Worm (Caenorhabditis elegans) whole organism, late embryonic: ENCODE results near the gene nbs-1.

ENCODE experiments used
- Y22D7AL.16 ChIP-seq: sonication (generic microtip); optimal IDR thresholded peaks from 2 replicates; lab custom pipeline; 2016; ENCODE audit warnings: missing genetic modification characterization, missing compliant biosample characterization
- ahr-1 ChIP-seq: sonication (generic microtip); optimal IDR thresholded peaks from 2 replicates; lab custom pipeline; 2016; ENCODE audit warnings: missing genetic modification characterization, missing compliant biosample characterization
- ceh-2 ChIP-seq: sonication (generic microtip); optimal IDR thresholded peaks from 2 replicates; lab custom pipeline; 2016; ENCODE audit warnings: missing genotype, missing genetic modification characterization, missing compliant biosample characterization
- ceh-9 ChIP-seq: sonication (generic microtip); optimal IDR thresholded peaks from 2 replicates; lab custom pipeline; 2016; ENCODE audit warnings: mild to moderate bottlenecking, missing genetic modification characterization, inconsistent platforms, missing compliant biosample characterization
- ets-4 ChIP-seq: sonication (generic microtip); optimal IDR thresholded peaks from 2 replicates; lab custom pipeline; 2016; ENCODE audit warnings: missing genetic modification characterization, missing compliant biosample characterization
- fax-1 ChIP-seq: sonication (generic microtip); optimal IDR thresholded peaks from 2 replicates; lab custom pipeline; 2016; ENCODE audit warnings: missing genotype, missing genetic modification characterization, missing compliant biosample characterization
- hlh-8 ChIP-seq: sonication (generic microtip); optimal IDR thresholded peaks from 2 replicates; lab custom pipeline; 2016; ENCODE audit warnings: missing genotype, missing genetic modification characterization, missing compliant biosample characterization
- mec-3 ChIP-seq: sonication (generic microtip); optimal IDR thresholded peaks from 2 replicates; lab custom pipeline; 2016; ENCODE audit warnings: borderline replicate concordance, missing genetic modification characterization, missing compliant biosample characterization
- nhr-11 ChIP-seq: fragments of 150-350 bp; optimal IDR thresholded peaks from 2 replicates; lab custom pipeline; 2014; ENCODE audit warnings: missing biosample characterization, missing genetic modification characterization
- odd-2 ChIP-seq: sonication (generic microtip); optimal IDR thresholded peaks from 2 replicates; lab custom pipeline; 2017; ENCODE audit warnings: antibody characterized with exemption, mild to moderate bottlenecking, missing genetic modification characterization, missing compliant biosample characterization
- pha-2 ChIP-seq: sonication (generic microtip); optimal IDR thresholded peaks from 2 replicates; lab custom pipeline; 2017; ENCODE audit warnings: mild to moderate bottlenecking, missing genetic modification characterization, missing compliant biosample characterization
- pha-4 ChIP-seq: fragments of 150-350 bp; optimal IDR thresholded peaks from 2 replicates; lab custom pipeline; 2018; ENCODE audit warnings: missing biosample characterization, missing genetic modification reagents, missing genetic modification characterization
- ref-2 ChIP-seq: sonication (generic microtip); optimal IDR thresholded peaks from 2 replicates; lab custom pipeline; 2016; ENCODE audit warnings: missing genetic modification characterization, missing compliant biosample characterization
- tbx-7 ChIP-seq: sonication (generic microtip); optimal IDR thresholded peaks from 2 replicates; lab custom pipeline; 2016; ENCODE audit warnings: missing genotype, missing genetic modification characterization, missing compliant biosample characterization

ce11 chrII:11110419-11110818 is 14.1 kb upstream of the nbs-1 start:
- TF ChIP-seq ceh-9 (tag; lab: Kevin White, UChicago) (no peak), tbx-7 (tag; lab: Kevin White, UChicago) (no peak), Y22D7AL.16 (tag; lab: Kevin White, UChicago) (no peak), ets-4 (tag; lab: Kevin White, UChicago) (no peak), fax-1 (tag; lab: Kevin White, UChicago) (no peak), pha-4 (tag; lab: Kevin White, UChicago) (no peak), ceh-2 (tag; lab: Kevin White, UChicago) (no peak), hlh-8 (tag; lab: Kevin White, UChicago) (no peak), ahr-1 (tag; lab: Kevin White, UChicago) (no peak), pha-2 (tag; lab: Kevin White, UChicago) (no peak), mec-3 (tag; lab: Kevin White, UChicago) (no peak), ref-2 (tag; lab: Kevin White, UChicago) (no peak), nhr-11 (tag; lab: Kevin White, UChicago) (no peak), odd-2 (no peak)
